Fruit fly (Drosophila melanogaster) whole organism, embryonic: ENCODE results near the gene Tsf2.

Experiments
- ATbp ChIP-seq: fragments of 200-800 bp; sonication (Bioruptor generic); optimal IDR thresholded peaks from 2 replicates; lab custom pipeline; 2017; ENCODE audit warnings: missing biosample characterization, mild to moderate bottlenecking, missing genetic modification characterization, missing genetic modification reagents
- BEAF-32 ChIP-seq: fragments of 200-800 bp; sonication (Bioruptor generic); optimal IDR thresholded peaks from 3 replicates; lab custom pipeline; 2017; ENCODE audit warnings: missing biosample characterization, missing genetic modification characterization, mild to moderate bottlenecking, moderate library complexity, missing genetic modification reagents
- BtbVII ChIP-seq: fragments of 200-800 bp; sonication (Bioruptor generic); optimal IDR thresholded peaks from 3 replicates; lab custom pipeline; 2017; ENCODE audit warnings: missing biosample characterization, mild to moderate bottlenecking, missing genetic modification characterization
- CG10147 ChIP-seq: fragments of 200-800 bp; sonication (Bioruptor generic); optimal IDR thresholded peaks from 2 replicates; lab custom pipeline; 2019; ENCODE audit warnings: missing biosample characterization, mild to moderate bottlenecking, missing genetic modification characterization, moderate library complexity
- CG10565 ChIP-seq: fragments of 200-800 bp; sonication (Bioruptor generic); optimal IDR thresholded peaks from 3 replicates; lab custom pipeline; 2016; ENCODE audit warnings: missing biosample characterization, mild to moderate bottlenecking, missing genetic modification characterization
- CG15601 ChIP-seq: fragments of 200-800 bp; sonication (Bioruptor generic); optimal IDR thresholded peaks from 3 replicates; lab custom pipeline; 2019; ENCODE audit warnings: missing biosample characterization, mild to moderate bottlenecking, missing genetic modification characterization, moderate library complexity
- CG17361 ChIP-seq: fragments of 200-800 bp; sonication (Bioruptor generic); IDR thresholded peaks from 3 replicates; pipeline ENCODE4 v1.3.6; 2022; ENCODE audit warnings: missing biosample characterization, missing genetic modification characterization
- CG18262 ChIP-seq: fragments of 200-800 bp; optimal IDR thresholded peaks from 3 replicates; lab custom pipeline; 2019; ENCODE audit warnings: missing biosample characterization, mild to moderate bottlenecking, missing genetic modification characterization, moderate library complexity
- CG18764 ChIP-seq: fragments of 200-800 bp; sonication (Bioruptor generic); optimal IDR thresholded peaks from 3 replicates; lab custom pipeline; 2016; ENCODE audit warnings: missing biosample characterization, missing genetic modification characterization
- CG2116 ChIP-seq: fragments of 200-800 bp; sonication (Bioruptor generic); optimal IDR thresholded peaks from 3 replicates; lab custom pipeline; 2018; ENCODE audit warnings: missing biosample characterization, mild to moderate bottlenecking, missing genetic modification characterization
- CG2712 ChIP-seq: fragments of 200-800 bp; optimal IDR thresholded peaks from 3 replicates; lab custom pipeline; 2019; ENCODE audit warnings: missing biosample characterization, mild to moderate bottlenecking, missing genetic modification characterization, moderate library complexity
- CG30431 ChIP-seq: fragments of 200-800 bp; sonication (Bioruptor generic); optimal IDR thresholded peaks from 2 replicates; lab custom pipeline; 2017; ENCODE audit warnings: missing biosample characterization, missing genetic modification characterization
- CG31224 ChIP-seq: fragments of 200-800 bp; sonication (Bioruptor generic); IDR thresholded peaks from 2 replicates; pipeline ENCODE4 v1.3.6; 2022; ENCODE audit warnings: missing biosample characterization, missing genetic modification characterization
- CG4617 ChIP-seq: fragments of 200-800 bp; sonication (Bioruptor generic); optimal IDR thresholded peaks from 3 replicates; lab custom pipeline; 2016; ENCODE audit warnings: missing biosample characterization, missing genetic modification characterization, borderline replicate concordance
- CG5245 ChIP-seq: fragments of 200-800 bp; sonication (Bioruptor generic); optimal IDR thresholded peaks from 3 replicates; lab custom pipeline; 2016; ENCODE audit warnings: missing biosample characterization, missing genetic modification characterization
- CG7556 ChIP-seq: fragments of 200-800 bp; sonication (Bioruptor generic); optimal IDR thresholded peaks from 2 replicates; lab custom pipeline; 2017; ENCODE audit warnings: missing biosample characterization, mild to moderate bottlenecking, missing genetic modification characterization
- CoRest ChIP-seq: fragments of 200-800 bp; sonication (Bioruptor generic); optimal IDR thresholded peaks from 3 replicates; lab custom pipeline; 2018; ENCODE audit warnings: missing biosample characterization, mild to moderate bottlenecking, missing genetic modification characterization, moderate library complexity
- Ets97D ChIP-seq: fragments of 200-800 bp; sonication (Bioruptor generic); optimal IDR thresholded peaks from 3 replicates; lab custom pipeline; 2016; ENCODE audit warnings: missing biosample characterization, missing genetic modification characterization
- Fer1 ChIP-seq: fragments of 200-800 bp; sonication (Bioruptor generic); optimal IDR thresholded peaks from 2 replicates; lab custom pipeline; 2017; ENCODE audit warnings: missing biosample characterization, mild to moderate bottlenecking, missing genetic modification characterization
- Fer2 ChIP-seq: fragments of 200-800 bp; sonication (Bioruptor generic); optimal IDR thresholded peaks from 2 replicates; lab custom pipeline; 2018; ENCODE audit warnings: missing biosample characterization, mild to moderate bottlenecking, missing genetic modification characterization, moderate library complexity
- HmgZ ChIP-seq: fragments of 200-800 bp; sonication (Bioruptor generic); optimal IDR thresholded peaks from 2 replicates; lab custom pipeline; 2018; ENCODE audit warnings: missing biosample characterization, mild to moderate bottlenecking, missing genetic modification characterization
- Hmr ChIP-seq: fragments of 200-800 bp; sonication (Bioruptor generic); optimal IDR thresholded peaks from 3 replicates; lab custom pipeline; 2017; ENCODE audit warnings: mild to moderate bottlenecking, missing biosample characterization, missing genetic modification reagents, missing genetic modification characterization
- Hmx ChIP-seq: fragments of 200-800 bp; sonication (Bioruptor generic); optimal IDR thresholded peaks from 2 replicates; lab custom pipeline; 2016; ENCODE audit warnings: missing biosample characterization, missing genetic modification characterization
- Lhr ChIP-seq: fragments of 200-800 bp; sonication (Bioruptor generic); optimal IDR thresholded peaks from 3 replicates; lab custom pipeline; 2017; ENCODE audit warnings: mild to moderate bottlenecking, missing biosample characterization, missing genetic modification reagents, missing genetic modification characterization
- Med ChIP-seq: fragments of 200-800 bp; sonication (Bioruptor generic); peaks from one replicate; lab custom pipeline; 2016; ENCODE audit warnings: missing biosample characterization, missing genetic modification characterization, mild to moderate bottlenecking, inconsistent platforms, moderate library complexity
- Pdp1 ChIP-seq, 2 experiments: fragments of 200-800 bp; sonication (Bioruptor generic); optimal IDR thresholded peaks; 3 replicates each; lab custom pipeline; 2016; ENCODE audit warnings: missing biosample characterization in 2 of 2, missing genetic modification characterization in 2 of 2, mild to moderate bottlenecking in 1 of 2, moderate library complexity in 1 of 2
- Poxn ChIP-seq: fragments of 200-800 bp; sonication (Bioruptor generic); IDR thresholded peaks from 2 replicates; pipeline ENCODE4 v1.3.6; 2022; ENCODE audit warnings: missing biosample characterization, missing genetic modification characterization
- Taf1 ChIP-seq: fragments of 200-800 bp; sonication (Bioruptor generic); IDR thresholded peaks from 2 replicates; pipeline ENCODE4 v1.3.6; 2022; ENCODE audit warnings: missing biosample characterization, missing genetic modification characterization
- Xbp1 ChIP-seq: fragments of 200-800 bp; sonication (Bioruptor generic); optimal IDR thresholded peaks from 3 replicates; lab custom pipeline; 2016; ENCODE audit warnings: missing biosample characterization, mild to moderate bottlenecking, missing genetic modification characterization
- disco-r ChIP-seq: fragments of 200-800 bp; sonication (Bioruptor generic); optimal IDR thresholded peaks from 2 replicates; lab custom pipeline; 2016; ENCODE audit warnings: missing biosample characterization, missing genetic modification characterization
- emc ChIP-seq: fragments of 200-800 bp; sonication (Bioruptor generic); optimal IDR thresholded peaks from 2 replicates; lab custom pipeline; 2016; ENCODE audit warnings: missing biosample characterization, missing genetic modification characterization
- ewg ChIP-seq: fragments of 200-800 bp; sonication (Bioruptor generic); optimal IDR thresholded peaks from 3 replicates; lab custom pipeline; 2017; ENCODE audit warnings: mild to moderate bottlenecking, missing biosample characterization, missing genetic modification reagents, missing genetic modification characterization
- fd96Cb ChIP-seq: fragments of 200-800 bp; sonication (Bioruptor generic); optimal IDR thresholded peaks from 2 replicates; lab custom pipeline; 2018; ENCODE audit warnings: missing biosample characterization, mild to moderate bottlenecking, missing genetic modification characterization, moderate library complexity
- fu2 ChIP-seq: fragments of 200-800 bp; sonication (Bioruptor generic); optimal IDR thresholded peaks from 2 replicates; lab custom pipeline; 2016; ENCODE audit warnings: missing biosample characterization, missing genetic modification characterization
- gcm ChIP-seq: fragments of 200-800 bp; sonication (Bioruptor generic); optimal IDR thresholded peaks from 2 replicates; lab custom pipeline; 2019; ENCODE audit warnings: missing biosample characterization, mild to moderate bottlenecking, missing genetic modification characterization, moderate library complexity
- hkb ChIP-seq, 2 experiments: fragments of 200-800 bp in 1 of 2; fragments of >200 bp in 1 of 2; sonication (Bioruptor generic) in 1 of 2; IDR thresholded peaks in 1 of 2; optimal IDR thresholded peaks in 1 of 2; 2 replicates each; pipeline versions ENCODE4 v1.3.6 to Lab custom; 2017 to 2022; ENCODE audit warnings: missing biosample characterization in 1 of 2, missing genetic modification characterization in 1 of 2
- jing ChIP-seq: fragments of 200-800 bp; sonication (Bioruptor generic); optimal IDR thresholded peaks from 2 replicates; lab custom pipeline; 2018; ENCODE audit warnings: missing biosample characterization, mild to moderate bottlenecking, missing genetic modification characterization
- luna ChIP-seq: fragments of 200-800 bp; sonication (Bioruptor generic); optimal IDR thresholded peaks from 2 replicates; lab custom pipeline; 2016; ENCODE audit warnings: missing biosample characterization, missing genetic modification characterization
- mirr ChIP-seq: fragments of 200-800 bp; sonication (Bioruptor generic); optimal IDR thresholded peaks from 3 replicates; lab custom pipeline; 2018; ENCODE audit warnings: missing biosample characterization, mild to moderate bottlenecking, missing genetic modification characterization
- onecut ChIP-seq: fragments of 200-800 bp; sonication (Bioruptor generic); IDR thresholded peaks from 2 replicates; pipeline ENCODE4 v1.3.6; 2022; ENCODE audit warnings: missing biosample characterization, missing genetic modification characterization
- sim ChIP-seq: fragments of 200-800 bp; sonication (Bioruptor generic); IDR thresholded peaks from 2 replicates; pipeline ENCODE4 v1.3.6; 2022; ENCODE audit warnings: missing biosample characterization, missing genetic modification characterization
- slbo ChIP-seq: fragments of 200-800 bp; sonication (Bioruptor generic); IDR thresholded peaks from 2 replicates; pipeline ENCODE4 v1.3.6; 2022; ENCODE audit warnings: missing biosample characterization, missing genetic modification characterization
- sqz ChIP-seq: fragments of 200-800 bp; sonication (Bioruptor generic); optimal IDR thresholded peaks from 3 replicates; lab custom pipeline; 2018; ENCODE audit warnings: missing biosample characterization, mild to moderate bottlenecking, missing genetic modification characterization
- sug ChIP-seq: fragments of 200-800 bp; optimal IDR thresholded peaks from 2 replicates; lab custom pipeline; 2019; ENCODE audit warnings: missing biosample characterization, mild to moderate bottlenecking, missing genetic modification characterization, moderate library complexity
- tap ChIP-seq: fragments of 200-800 bp; optimal IDR thresholded peaks from 3 replicates; lab custom pipeline; 2019; ENCODE audit warnings: missing biosample characterization, mild to moderate bottlenecking, missing genetic modification characterization, moderate library complexity
- usp ChIP-seq: fragments of >200 bp; optimal IDR thresholded peaks from 2 replicates; lab custom pipeline; 2017; ENCODE audit warnings: missing biosample characterization, missing genetic modification characterization
- zf30C ChIP-seq: fragments of 200-800 bp; sonication (Bioruptor generic); optimal IDR thresholded peaks from 3 replicates; lab custom pipeline; 2018; ENCODE audit warnings: missing biosample characterization, mild to moderate bottlenecking, missing genetic modification characterization

The Tsf2 gene

dm6 chr3L:12503865-12504650 is 29.5 kb downstream of the Tsf2 start, which contains the start of the genes CG10646 and vih (continued):
- peak; percentile 57 for TF ChIP-seq Fer1 (GFP tag; lab: Kevin White, UChicago)
- TF ChIP-seq ewg (GFP tag; lab: Kevin White, UChicago), result peak; percentile 27
- TF ChIP-seq CG18262 (tag; lab: Kevin White, UChicago), result peak; percentile 60
- TF ChIP-seq zf30C (GFP tag; lab: Kevin White, UChicago), result peak; percentile 2
- no peak for TF ChIP-seq CG5245 (GFP tag; lab: Kevin White, UChicago)
- no peak for TF ChIP-seq disco-r (GFP tag; lab: Kevin White, UChicago)
- peak; percentile 28 for TF ChIP-seq Fer2
- TF ChIP-seq Hmr (GFP tag; lab: Kevin White, UChicago), result peak; percentile 68
- TF ChIP-seq CG2712, result peak; percentile 73
- TF ChIP-seq CG10565 (GFP tag; lab: Kevin White, UChicago), result no peak
- peak; percentile 37 for TF ChIP-seq Lhr (GFP tag; lab: Kevin White, UChicago)
- TF ChIP-seq CG17361 (GFP tag; lab: Robert Waterston, UW), result peak; percentile 73
- TF ChIP-seq sug (tag; lab: Kevin White, UChicago), result peak; percentile 45
- TF ChIP-seq Poxn (GFP tag; lab: Robert Waterston, UW), result no peak
- no peak for TF ChIP-seq Taf1 (GFP tag; lab: Robert Waterston, UW)

- TF ChIP-seq CG30431 (no peak), CG10147 (GFP tag; lab: Kevin White, UChicago) (peak; percentile 36), mirr (GFP tag; lab: Kevin White, UChicago) (no peak), fu2 (no peak), tap (tag; lab: Kevin White, UChicago) (peak; percentile 28), luna (GFP tag; lab: Kevin White, UChicago) (no peak), HmgZ (tag; lab: Kevin White, UChicago) (peak; percentile 62), fd96Cb (tag; lab: Kevin White, UChicago) (no peak), CG31224 (GFP tag; lab: Robert Waterston, UW) (no peak), CG15601 (tag; lab: Kevin White, UChicago) (peak; percentile 31), Ets97D (GFP tag; lab: Kevin White, UChicago) (peak; percentile 52), sim (GFP tag; lab: Robert Waterston, UW) (no peak), Xbp1 (GFP tag; lab: Kevin White, UChicago) (peak; percentile 55), CG4617 (GFP tag; lab: Kevin White, UChicago) (peak; percentile 63), BtbVII (GFP tag; lab: Kevin White, UChicago) (no peak), hkb (optimal IDR thresholded peaks at IDR 0.05; lab: Kevin White, UChicago) (no peak), hkb (GFP tag; IDR thresholded peaks at IDR 0.05; lab: Robert Waterston, UW) (peak; percentile 44; the same call in 1 of the 2 replicates), sqz (GFP tag; lab: Kevin White, UChicago) (peak; percentile 97), CoRest (tag; lab: Kevin White, UChicago) (peak; percentile 61), CG18764 (GFP tag; lab: Kevin White, UChicago) (peak; percentile 22), Hmx (GFP tag; lab: Kevin White, UChicago) (peak; percentile 0), Pdp1 (GFP tag; optimal IDR thresholded peaks at IDR 0.05; lab: Kevin White, UChicago) (peak; percentile 22 to 51), Med (peak; percentile 79), gcm (peak; percentile 59), slbo (GFP tag; lab: Robert Waterston, UW) (peak; percentile 24; the same call in 1 of the 2 replicates), CG18262 (tag; lab: Kevin White, UChicago) (peak; percentile 49), BEAF-32 (GFP tag; lab: Kevin White, UChicago) (peak; percentile 29), ATbp (no peak), CG2116 (GFP tag; lab: Kevin White, UChicago) (peak; percentile 95), emc (no peak), onecut (no peak), CG7556 (GFP tag; lab: Kevin White, UChicago) (peak; percentile 17), usp (no peak), jing (GFP tag; lab: Kevin White, UChicago) (no peak)
Measured at dm6 chr3L:12501249-12501648, 32.3 kb downstream of the Tsf2 start, which contains the start of the genes CG10638 and CG10681. Gene CG10638 (minus strand): TSS chr3L:12501311. Gene CG10681 (plus strand): TSS chr3L:12501513.
